Worm (Caenorhabditis elegans) whole organism, L3 larva: ENCODE data around the gene T24D3.2.

Experiments used
- ama-1 ChIP-seq: fragments of 150-350 bp; optimal IDR thresholded peaks from 2 replicates; lab custom pipeline; 2018
- egl-5 ChIP-seq: fragments of 150-350 bp; optimal IDR thresholded peaks from 2 replicates; lab custom pipeline; 2017; ENCODE audit warnings: missing biosample characterization, missing genetic modification reagents, missing genetic modification characterization, inconsistent platforms
- fkh-10 ChIP-seq: sonication (generic microtip); optimal IDR thresholded peaks from 2 replicates; lab custom pipeline; 2017; ENCODE audit warnings: missing biosample characterization, missing genetic modification reagents, missing genetic modification characterization
- nhr-23 ChIP-seq: fragments of 150-350 bp; optimal IDR thresholded peaks from 2 replicates; lab custom pipeline; 2014; ENCODE audit warnings: missing biosample characterization, missing genetic modification reagents, missing genetic modification characterization
- nhr-25 ChIP-seq: sonication (generic microtip); optimal IDR thresholded peaks from 2 replicates; lab custom pipeline; 2017; ENCODE audit warnings: missing biosample characterization, missing genetic modification characterization
- nhr-76 ChIP-seq: fragments of 150-350 bp; sonication (generic microtip); optimal IDR thresholded peaks from 5 replicates; lab custom pipeline; 2014; ENCODE audit warnings: missing biosample characterization, missing genetic modification characterization
- pha-4 ChIP-seq: fragments of 150-350 bp; optimal IDR thresholded peaks from 2 replicates; lab custom pipeline; 2014; ENCODE audit warnings: missing biosample characterization, missing genetic modification reagents, missing genetic modification characterization
- skn-1 ChIP-seq: fragments of 150-350 bp; optimal IDR thresholded peaks from 2 replicates; lab custom pipeline; 2014; ENCODE audit warnings: missing biosample characterization, missing genetic modification characterization
- unc-39 ChIP-seq: sonication (generic microtip); optimal IDR thresholded peaks from 4 replicates; lab custom pipeline; 2017; ENCODE audit warnings: missing biosample characterization, missing genetic modification characterization
- unc-62 ChIP-seq: fragments of 150-350 bp; sonication (generic microtip); optimal IDR thresholded peaks from 4 replicates; lab custom pipeline; 2014; ENCODE audit warnings: missing biosample characterization, missing genetic modification reagents, missing genetic modification characterization
- ztf-11 ChIP-seq: fragments of 150-350 bp; optimal IDR thresholded peaks from 2 replicates; lab custom pipeline; 2014; ENCODE audit warnings: missing biosample characterization, missing genetic modification characterization
- ztf-4 ChIP-seq: fragments of 150-350 bp; optimal IDR thresholded peaks from 2 replicates; lab custom pipeline; 2014; ENCODE audit warnings: missing biosample characterization, missing genetic modification characterization

DNA sequence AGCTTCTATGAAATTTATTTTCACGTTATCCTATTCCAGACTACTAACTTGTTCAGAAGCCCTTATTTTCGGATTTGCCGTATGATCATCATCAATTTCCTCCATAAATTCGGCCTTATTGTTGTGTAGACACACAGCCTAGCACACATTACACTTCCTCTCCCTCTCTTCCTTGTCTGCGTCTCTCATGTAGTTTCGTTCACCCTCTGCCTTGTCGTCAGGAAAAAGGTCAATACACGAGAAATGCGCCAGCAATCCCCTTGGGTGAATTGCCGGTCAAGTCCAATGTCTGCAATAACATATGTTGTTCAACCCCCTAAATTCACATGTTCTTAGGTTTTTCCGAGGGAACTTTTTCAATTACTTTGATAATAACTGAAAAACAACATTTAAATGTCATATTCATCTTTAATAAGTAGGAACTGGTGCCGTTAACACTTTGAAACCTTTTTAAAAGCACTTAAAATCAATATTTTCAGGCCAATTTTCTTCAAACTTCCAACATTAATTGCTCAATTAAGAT, 31.7 kb upstream of the T24D3.2 start, which contains the start of gene F17E5.2:
- TF ChIP-seq fkh-10 (GFP tag; lab: Kevin White, UChicago) (peak; percentile 82), unc-39 (tag; lab: Kevin White, UChicago) (no peak), unc-62 (GFP tag; lab: Kevin White, UChicago) (peak; percentile 20), ztf-4 (peak; percentile 30), nhr-76 (tag; lab: Kevin White, UChicago) (peak; percentile 14), egl-5 (tag; lab: Kevin White, UChicago) (peak; percentile 95), nhr-25 (peak; percentile 99), skn-1 (tag; lab: Kevin White, UChicago) (peak; percentile 79), ztf-11 (no peak), pha-4 (tag; lab: Kevin White, UChicago) (peak; percentile 97), ama-1 (lab: Kevin White, UChicago) (peak; percentile 46), nhr-23 (tag; lab: Kevin White, UChicago) (peak; percentile 97)
